Fruit fly (Drosophila melanogaster): ENCODE measurements around the gene unc-45.

- TF ChIP-seq fd96Ca (GFP tag; IDR thresholded peaks at IDR 0.05), result no peak
- TF ChIP-seq CG15710 (tag; optimal IDR thresholded peaks at IDR 0.05), result no peak
- TF ChIP-seq CG14655 (GFP tag; optimal IDR thresholded peaks at IDR 0.05), result peak; percentile 38
- TF ChIP-seq CG10348 (GFP tag; IDR thresholded peaks at IDR 0.05), result no peak
- no peak for TF ChIP-seq CG13204 (GFP tag; optimal IDR thresholded peaks at IDR 0.05)
- TF ChIP-seq CG32121 (GFP tag; IDR thresholded peaks at IDR 0.05), result no peak
- TF ChIP-seq CG17806 (tag; optimal IDR thresholded peaks at IDR 0.05), result peak; percentile 29
- TF ChIP-seq rn (GFP tag; IDR thresholded peaks at IDR 0.05), result no peak
Observed at dm6 chr3R:8040843-8041242, 7.7 kb downstream of the unc-45 start, which contains the start of gene CG43060.

Measured in whole organism, pupa.